Worm (Caenorhabditis elegans) whole organism, L2 larva: Measurements from ENCODE around the gene F14D2.15.

Experiments used
- C34F6.9 ChIP-seq: fragments of 150-350 bp; optimal IDR thresholded peaks from 2 replicates; lab custom pipeline; 2014; ENCODE audit warnings: missing biosample characterization, missing genetic modification characterization
- F13H6.1 ChIP-seq: sonication (generic microtip); optimal IDR thresholded peaks from 2 replicates; lab custom pipeline; 2016; ENCODE audit warnings: missing genetic modification characterization, missing compliant biosample characterization
- R02D3.7 ChIP-seq: fragments of 150-350 bp; optimal IDR thresholded peaks from 2 replicates; lab custom pipeline; 2014; ENCODE audit warnings: missing biosample characterization, missing genetic modification characterization
- ZK546.5 ChIP-seq: sonication (generic microtip); optimal IDR thresholded peaks from 2 replicates; lab custom pipeline; 2017; ENCODE audit warnings: missing biosample characterization, missing genetic modification characterization
- alr-1 ChIP-seq: fragments of 150-350 bp; optimal IDR thresholded peaks from 2 replicates; lab custom pipeline; 2014; ENCODE audit warnings: missing biosample characterization, missing genetic modification characterization
- aly-2 ChIP-seq: fragments of 150-350 bp; optimal IDR thresholded peaks from 2 replicates; lab custom pipeline; 2014; ENCODE audit warnings: missing biosample characterization, missing genetic modification characterization
- blmp-1 ChIP-seq: sonication (generic microtip); optimal IDR thresholded peaks from 2 replicates; lab custom pipeline; 2017; ENCODE audit warnings: missing genetic modification characterization, mild to moderate bottlenecking, missing compliant biosample characterization, antibody characterized with exemption, moderate library complexity; ENCODE audit not compliant: insufficient read depth
- ceh-82 ChIP-seq: fragments of 150-350 bp; optimal IDR thresholded peaks from 2 replicates; lab custom pipeline; 2014; ENCODE audit warnings: missing biosample characterization, missing genetic modification characterization
- dmd-4 ChIP-seq: sonication (generic microtip); optimal IDR thresholded peaks from 2 replicates; lab custom pipeline; 2017; ENCODE audit warnings: missing biosample characterization, missing genetic modification characterization
- elt-1 ChIP-seq: fragments of 150-350 bp; optimal IDR thresholded peaks from 2 replicates; lab custom pipeline; 2014; ENCODE audit warnings: missing biosample characterization, missing genetic modification characterization
- elt-3 ChIP-seq: sonication (generic microtip); optimal IDR thresholded peaks from 2 replicates; lab custom pipeline; 2017; ENCODE audit warnings: missing biosample characterization, missing genetic modification characterization
- fos-1 ChIP-seq: fragments of 150-350 bp; optimal IDR thresholded peaks from 2 replicates; lab custom pipeline; 2014; ENCODE audit warnings: missing biosample characterization, missing genetic modification characterization
- gmeb-1 ChIP-seq: fragments of 150-350 bp; optimal IDR thresholded peaks from 2 replicates; lab custom pipeline; 2014; ENCODE audit warnings: missing biosample characterization, missing genetic modification characterization
- lin-11 ChIP-seq: fragments of 150-350 bp; sonication (generic microtip); optimal IDR thresholded peaks from 2 replicates; lab custom pipeline; 2014; ENCODE audit warnings: missing biosample characterization, missing genetic modification characterization, inconsistent platforms, mixed read lengths
- lin-13 ChIP-seq: fragments of 150-350 bp; optimal IDR thresholded peaks from 2 replicates; lab custom pipeline; 2014; ENCODE audit warnings: missing biosample characterization, missing genetic modification reagents, missing genetic modification characterization
- lin-39 ChIP-seq: fragments of 150-350 bp; optimal IDR thresholded peaks from 2 replicates; lab custom pipeline; 2014; ENCODE audit warnings: missing biosample characterization, missing genetic modification reagents, missing genetic modification characterization
- lsy-2 ChIP-seq, 2 experiments: fragments of 150-350 bp in 1 of 2; sonication (generic microtip) in 1 of 2; optimal IDR thresholded peaks; 2 replicates each; lab custom pipeline; 2014 to 2017; ENCODE audit warnings: missing biosample characterization in 2 of 2, missing genetic modification characterization in 2 of 2
- mab-5 ChIP-seq: fragments of 150-350 bp; optimal IDR thresholded peaks from 2 replicates; lab custom pipeline; 2014; ENCODE audit warnings: missing biosample characterization, missing genetic modification characterization
- mbf-1 ChIP-seq: sonication (generic microtip); optimal IDR thresholded peaks from 2 replicates; lab custom pipeline; 2017; ENCODE audit warnings: missing biosample characterization, missing genetic modification characterization
- mdl-1 ChIP-seq, 2 experiments: fragments of 150-350 bp in 1 of 2; sonication (generic microtip) in 1 of 2; optimal IDR thresholded peaks; 2 replicates each; lab custom pipeline; 2017; ENCODE audit warnings: missing biosample characterization in 2 of 2, missing genetic modification characterization in 2 of 2
- nhr-10 ChIP-seq: sonication (generic microtip); optimal IDR thresholded peaks from 2 replicates; lab custom pipeline; 2017; ENCODE audit warnings: missing biosample characterization, missing genetic modification characterization
- nhr-11 ChIP-seq: fragments of 150-350 bp; optimal IDR thresholded peaks from 2 replicates; lab custom pipeline; 2014; ENCODE audit warnings: missing biosample characterization, missing genetic modification characterization
- nhr-12 ChIP-seq: fragments of 150-350 bp; optimal IDR thresholded peaks from 2 replicates; lab custom pipeline; 2014; ENCODE audit warnings: missing biosample characterization, missing genetic modification characterization
- nhr-129 ChIP-seq: fragments of 150-350 bp; optimal IDR thresholded peaks from 2 replicates; lab custom pipeline; 2014; ENCODE audit warnings: missing biosample characterization, missing genetic modification characterization
- nhr-21 ChIP-seq: fragments of 150-350 bp; optimal IDR thresholded peaks from 2 replicates; lab custom pipeline; 2014; ENCODE audit warnings: missing biosample characterization, missing genetic modification characterization
- nhr-23 ChIP-seq: fragments of 150-350 bp; optimal IDR thresholded peaks from 2 replicates; lab custom pipeline; 2014; ENCODE audit warnings: missing biosample characterization, missing genetic modification reagents, missing genetic modification characterization
- nhr-77 ChIP-seq: fragments of 150-350 bp; optimal IDR thresholded peaks from 2 replicates; lab custom pipeline; 2014; ENCODE audit warnings: missing biosample characterization, missing genetic modification characterization
- skn-1 ChIP-seq: sonication (generic microtip); optimal IDR thresholded peaks from 2 replicates; lab custom pipeline; 2017; ENCODE audit warnings: missing biosample characterization, missing genetic modification characterization
- snpc-4 ChIP-seq: fragments of 150-350 bp; optimal IDR thresholded peaks from 2 replicates; lab custom pipeline; 2014; ENCODE audit warnings: missing biosample characterization, missing genetic modification characterization
- unc-39 ChIP-seq: fragments of 150-350 bp; optimal IDR thresholded peaks from 2 replicates; lab custom pipeline; 2014; ENCODE audit warnings: missing biosample characterization, missing genetic modification characterization
- unc-55 ChIP-seq: fragments of 150-350 bp; sonication (generic microtip); optimal IDR thresholded peaks from 3 replicates; lab custom pipeline; 2014; ENCODE audit warnings: missing biosample characterization, missing genetic modification reagents, missing genetic modification characterization
- unc-62 ChIP-seq: fragments of 150-350 bp; optimal IDR thresholded peaks from 2 replicates; lab custom pipeline; 2014; ENCODE audit warnings: missing biosample characterization, missing genetic modification reagents, missing genetic modification characterization
- zag-1 ChIP-seq: fragments of 150-350 bp; optimal IDR thresholded peaks from 2 replicates; lab custom pipeline; 2014; ENCODE audit warnings: missing biosample characterization, missing genetic modification characterization
- ztf-1 ChIP-seq: fragments of 200-800 bp; sonication (Bioruptor generic); conservative IDR thresholded peaks from 2 replicates; pipeline ENCODE4 v1.3.6; 2022; ENCODE audit warnings: missing genetic modification characterization, missing compliant biosample characterization
- ztf-11 ChIP-seq: sonication (generic microtip); optimal IDR thresholded peaks from 2 replicates; lab custom pipeline; 2017; ENCODE audit warnings: missing biosample characterization, missing genetic modification characterization

F14D2.15 gene

ce11 chrII:3373875-3374274, 30.3 kb upstream of the F14D2.15 start:
- TF ChIP-seq C34F6.9, result peak; percentile 2
- no peak for TF ChIP-seq dmd-4
- TF ChIP-seq lin-11 (tag; lab: Kevin White, UChicago), result no peak
- TF ChIP-seq unc-55 (GFP tag; lab: Kevin White, UChicago), result peak; percentile 57

ce11 chrII:3371010-3371409, 27.4 kb upstream of the F14D2.15 start, which contains the start of gene bath-23:
Gene bath-23 (plus strand): TSS chrII:3371310.
- no peak for TF ChIP-seq dmd-4
- no peak for TF ChIP-seq ztf-11 (tag; lab: Kevin White, UChicago)
- TF ChIP-seq elt-1 (tag; lab: Kevin White, UChicago), result no peak
- TF ChIP-seq gmeb-1, result no peak
- no peak for TF ChIP-seq lin-39
- TF ChIP-seq ztf-1 (GFP tag; lab: Robert Waterston, UW), result no peak
- TF ChIP-seq unc-39 (tag; lab: Kevin White, UChicago), result no peak
- TF ChIP-seq zag-1 (tag; lab: Kevin White, UChicago), result no peak
- TF ChIP-seq nhr-129, result no peak
- no peak for TF ChIP-seq F13H6.1 (tag; lab: Kevin White, UChicago)
- no peak for TF ChIP-seq mab-5 (tag; lab: Kevin White, UChicago)
- TF ChIP-seq lsy-2 (tag; optimal IDR thresholded peaks at IDR 0.05; lab: Kevin White, UChicago), result no peak
- TF ChIP-seq nhr-77 (tag; lab: Kevin White, UChicago), result no peak
- no peak for TF ChIP-seq blmp-1 (tag; lab: Kevin White, UChicago)
- TF ChIP-seq R02D3.7 (tag; lab: Kevin White, UChicago), result no peak
- TF ChIP-seq nhr-10 (tag; lab: Kevin White, UChicago), result no peak
- no peak for TF ChIP-seq elt-3 (tag; lab: Kevin White, UChicago)
- TF ChIP-seq unc-62 (GFP tag; lab: Kevin White, UChicago), result no peak
- TF ChIP-seq snpc-4 (tag; lab: Kevin White, UChicago), result no peak
- TF ChIP-seq mbf-1 (tag; lab: Kevin White, UChicago), result no peak
- TF ChIP-seq, all 48 proteins: peak for 0

ce11 chrII:3370061-3370460, 26.4 kb upstream of the F14D2.15 start, which contains the start of gene Y49F6C.8:
Gene Y49F6C.8 (minus strand): TSS chrII:3370111.
- peak in 1 of 2 experiments; percentile 41 for TF ChIP-seq lsy-2 (tag; optimal IDR thresholded peaks at IDR 0.05; lab: Kevin White, UChicago)
- no peak for TF ChIP-seq aly-2 (tag; lab: Kevin White, UChicago)
- TF ChIP-seq mab-5 (tag; lab: Kevin White, UChicago), result no peak

- no peak for TF ChIP-seq dmd-4
- TF ChIP-seq mab-5 (tag; lab: Kevin White, UChicago), result no peak
- no peak for TF ChIP-seq mdl-1 (tag; optimal IDR thresholded peaks at IDR 0.05; lab: Kevin White, UChicago)
- no peak for TF ChIP-seq gmeb-1
- no peak for TF ChIP-seq snpc-4 (tag; lab: Kevin White, UChicago)
- no peak for TF ChIP-seq unc-39 (tag; lab: Kevin White, UChicago)
- no peak for TF ChIP-seq nhr-12 (tag; lab: Kevin White, UChicago)
- TF ChIP-seq ZK546.5 (tag; lab: Kevin White, UChicago), result no peak
- no peak for TF ChIP-seq R02D3.7 (tag; lab: Kevin White, UChicago)
- TF ChIP-seq nhr-11 (tag; lab: Kevin White, UChicago), result no peak
- TF ChIP-seq, all 48 proteins: peak for 0
Observed at ce11 chrII:3368097-3368496, 24.5 kb upstream of the F14D2.15 start, which contains the start of gene Y49F6C.7. Gene Y49F6C.7 (minus strand): TSS chrII:3368197.

ce11 chrII:3367100-3367499, 23.5 kb upstream of the F14D2.15 start, which contains the start of gene Y49F6C.6:
Gene Y49F6C.6 (minus strand): TSS chrII:3367200.
- TF ChIP-seq elt-1 (tag; lab: Kevin White, UChicago), result no peak
- TF ChIP-seq ceh-82 (tag; lab: Kevin White, UChicago), result no peak
- no peak for TF ChIP-seq fos-1 (tag; lab: Kevin White, UChicago)
- TF ChIP-seq ztf-11 (tag; lab: Kevin White, UChicago), result no peak
- no peak for TF ChIP-seq mdl-1 (tag; optimal IDR thresholded peaks at IDR 0.05; lab: Kevin White, UChicago)
- TF ChIP-seq nhr-10 (tag; lab: Kevin White, UChicago), result no peak
- TF ChIP-seq lin-39, result no peak
- no peak for TF ChIP-seq nhr-21 (tag; lab: Kevin White, UChicago)
- no peak for TF ChIP-seq lin-13 (GFP tag; lab: Kevin White, UChicago)
- TF ChIP-seq skn-1, result no peak
- no peak for TF ChIP-seq nhr-23 (tag; lab: Kevin White, UChicago)
- TF ChIP-seq unc-62 (GFP tag; lab: Kevin White, UChicago), result no peak
- TF ChIP-seq aly-2 (tag; lab: Kevin White, UChicago), result no peak
- no peak for TF ChIP-seq alr-1
